Fruit fly (Drosophila melanogaster) whole organism, embryonic: ENCODE measurements around the gene Mondo.

Source experiments
- Antp ChIP-seq: fragments of 200-800 bp; sonication (Bioruptor generic); optimal IDR thresholded peaks from 3 replicates; lab custom pipeline; 2016; ENCODE audit warnings: missing biosample characterization, missing genetic modification characterization
- BtbVII ChIP-seq: fragments of 200-800 bp; sonication (Bioruptor generic); optimal IDR thresholded peaks from 3 replicates; lab custom pipeline; 2017; ENCODE audit warnings: missing biosample characterization, mild to moderate bottlenecking, missing genetic modification characterization
- CG10267 ChIP-seq: fragments of 200-800 bp; sonication (Bioruptor generic); optimal IDR thresholded peaks from 2 replicates; lab custom pipeline; 2018; ENCODE audit warnings: missing biosample characterization, mild to moderate bottlenecking, missing genetic modification characterization, moderate library complexity
- CG12071 ChIP-seq: fragments of 200-800 bp; sonication (Bioruptor generic); optimal IDR thresholded peaks from 3 replicates; lab custom pipeline; 2018; ENCODE audit warnings: missing biosample characterization, mild to moderate bottlenecking, missing genetic modification characterization
- CG12391 ChIP-seq: fragments of 200-800 bp; sonication (Bioruptor generic); optimal IDR thresholded peaks from 3 replicates; lab custom pipeline; 2018; ENCODE audit warnings: missing biosample characterization, mild to moderate bottlenecking, missing genetic modification characterization, moderate library complexity
- CG12659 ChIP-seq: fragments of 200-800 bp; sonication (Bioruptor generic); optimal IDR thresholded peaks from 3 replicates; lab custom pipeline; 2017; ENCODE audit warnings: mild to moderate bottlenecking, missing biosample characterization, missing genetic modification reagents, missing genetic modification characterization
- CG13894 ChIP-seq: fragments of 200-800 bp; sonication (Bioruptor generic); optimal IDR thresholded peaks from 3 replicates; lab custom pipeline; 2018; ENCODE audit warnings: missing biosample characterization, mild to moderate bottlenecking, missing genetic modification characterization, moderate library complexity
- CG14667 ChIP-seq: fragments of 200-800 bp; sonication (Bioruptor generic); IDR thresholded peaks from 2 replicates; pipeline ENCODE4 v1.3.6; 2022; ENCODE audit warnings: missing biosample characterization, missing genetic modification characterization
- CG15514 ChIP-seq: fragments of 200-800 bp; sonication (Bioruptor generic); optimal IDR thresholded peaks from 3 replicates; lab custom pipeline; 2017; ENCODE audit warnings: missing biosample characterization, missing genetic modification characterization, mild to moderate bottlenecking, moderate library complexity, missing genetic modification reagents
- CG17568 ChIP-seq: fragments of 200-800 bp; sonication (Bioruptor generic); optimal IDR thresholded peaks from 2 replicates; lab custom pipeline; 2018; ENCODE audit warnings: missing biosample characterization, mild to moderate bottlenecking, missing genetic modification characterization, moderate library complexity
- CG18476 ChIP-seq: fragments of 200-800 bp; sonication (Bioruptor generic); optimal IDR thresholded peaks from 2 replicates; lab custom pipeline; 2016; ENCODE audit warnings: missing biosample characterization, mild to moderate bottlenecking, missing genetic modification characterization
- CG18619 ChIP-seq: fragments of 200-800 bp; sonication (Bioruptor generic); optimal IDR thresholded peaks from 3 replicates; lab custom pipeline; 2017; ENCODE audit warnings: missing biosample characterization, mild to moderate bottlenecking, missing genetic modification characterization
- CG2678 ChIP-seq: fragments of 200-800 bp; sonication (Bioruptor generic); optimal IDR thresholded peaks from 3 replicates; lab custom pipeline; 2019; ENCODE audit warnings: missing biosample characterization, mild to moderate bottlenecking, missing genetic modification characterization, moderate library complexity
- CG42726 ChIP-seq: fragments of 200-800 bp; sonication (Bioruptor generic); IDR thresholded peaks from 2 replicates; pipeline ENCODE4 v1.3.6; 2022; ENCODE audit warnings: missing biosample characterization, missing genetic modification characterization; ENCODE audit not compliant: partially characterized antibody
- CG43689 ChIP-seq: fragments of 200-800 bp; sonication (Bioruptor generic); IDR thresholded peaks from 2 replicates; pipeline ENCODE4 v1.3.6; 2022; ENCODE audit warnings: missing biosample characterization, missing genetic modification characterization
- CG4707 ChIP-seq: fragments of 200-800 bp; sonication (Bioruptor generic); optimal IDR thresholded peaks from 2 replicates; lab custom pipeline; 2018; ENCODE audit warnings: missing biosample characterization, mild to moderate bottlenecking, missing genetic modification characterization, moderate library complexity
- CG4854 ChIP-seq: fragments of 200-800 bp; sonication (Bioruptor generic); optimal IDR thresholded peaks from 2 replicates; lab custom pipeline; 2016; ENCODE audit warnings: missing biosample characterization, missing genetic modification characterization, inconsistent platforms
- CG6791 ChIP-seq: fragments of 200-800 bp; sonication (Bioruptor generic); IDR thresholded peaks from 3 replicates; pipeline ENCODE4 v1.3.6; 2022; ENCODE audit warnings: missing biosample characterization, missing genetic modification characterization; ENCODE audit not compliant: partially characterized antibody
- CG7357 ChIP-seq: fragments of 200-800 bp; sonication (Bioruptor generic); IDR thresholded peaks from 3 replicates; pipeline ENCODE4 v1.3.6; 2022; ENCODE audit warnings: missing biosample characterization, missing genetic modification characterization
- CG7928 ChIP-seq: fragments of 200-800 bp; sonication (Bioruptor generic); optimal IDR thresholded peaks from 2 replicates; lab custom pipeline; 2017; ENCODE audit warnings: missing biosample characterization, mild to moderate bottlenecking, missing genetic modification characterization
- CG8944 ChIP-seq: fragments of 200-800 bp; sonication (Bioruptor generic); optimal IDR thresholded peaks from 3 replicates; lab custom pipeline; 2016; ENCODE audit warnings: missing biosample characterization, missing genetic modification characterization
- CG9609 ChIP-seq: fragments of 200-800 bp; sonication (Bioruptor generic); optimal IDR thresholded peaks from 3 replicates; lab custom pipeline; 2016; ENCODE audit warnings: missing biosample characterization, missing genetic modification characterization
- Chrac-16 ChIP-seq: fragments of 200-800 bp; sonication (Bioruptor generic); optimal IDR thresholded peaks from 3 replicates; lab custom pipeline; 2016; ENCODE audit warnings: missing biosample characterization, missing genetic modification characterization
- CkIIα-i1 ChIP-seq: fragments of 200-800 bp; sonication (Bioruptor generic); IDR thresholded peaks from 2 replicates; pipeline ENCODE4 v1.3.6; 2022; ENCODE audit warnings: missing biosample characterization, missing genetic modification characterization
- H15 ChIP-seq: fragments of 200-800 bp; sonication (Bioruptor generic); IDR thresholded peaks from 3 replicates; pipeline ENCODE4 v1.3.6; 2022; ENCODE audit warnings: missing biosample characterization, missing genetic modification characterization
- H2.0 ChIP-seq: fragments of 200-800 bp; sonication (Bioruptor generic); IDR thresholded peaks from 2 replicates; pipeline ENCODE4 v1.3.6; 2022; ENCODE audit warnings: missing biosample characterization, missing genetic modification characterization
- HmgD ChIP-seq: fragments of 200-800 bp; sonication (Bioruptor generic); optimal IDR thresholded peaks from 3 replicates; lab custom pipeline; 2016; ENCODE audit warnings: missing biosample characterization, missing genetic modification characterization
- Hmr ChIP-seq: fragments of 200-800 bp; sonication (Bioruptor generic); optimal IDR thresholded peaks from 3 replicates; lab custom pipeline; 2017; ENCODE audit warnings: mild to moderate bottlenecking, missing biosample characterization, missing genetic modification reagents, missing genetic modification characterization
- Hr39 ChIP-seq: fragments of >200 bp; optimal IDR thresholded peaks from 2 replicates; lab custom pipeline; 2017
- Jarid2 ChIP-seq: fragments of 200-800 bp; sonication (Bioruptor generic); optimal IDR thresholded peaks from 3 replicates; lab custom pipeline; 2017; ENCODE audit warnings: mild to moderate bottlenecking, missing biosample characterization, missing genetic modification reagents, missing genetic modification characterization
- Lim3 ChIP-seq: fragments of 200-800 bp; sonication (Bioruptor generic); IDR thresholded peaks from 2 replicates; pipeline ENCODE4 v1.3.6; 2022; ENCODE audit warnings: missing biosample characterization, missing genetic modification characterization
- Ravus ChIP-seq: fragments of 200-800 bp; sonication (Bioruptor generic); IDR thresholded peaks from 2 replicates; pipeline ENCODE4 v1.3.6; 2022; ENCODE audit warnings: missing biosample characterization, missing genetic modification characterization
- TFAM ChIP-seq: fragments of 200-800 bp; sonication (Bioruptor generic); optimal IDR thresholded peaks from 2 replicates; lab custom pipeline; 2017; ENCODE audit warnings: missing biosample characterization, missing genetic modification characterization, inconsistent platforms
- Usf ChIP-seq: fragments of 200-800 bp; sonication (Bioruptor generic); optimal IDR thresholded peaks from 2 replicates; lab custom pipeline; 2017; ENCODE audit warnings: missing genotype, missing biosample characterization, missing genetic modification characterization
- bcd ChIP-seq: fragments of 200-800 bp; sonication (Bioruptor generic); optimal IDR thresholded peaks from 2 replicates; lab custom pipeline; 2017; ENCODE audit warnings: missing biosample characterization, mild to moderate bottlenecking, missing genetic modification characterization
- bsh ChIP-seq, 2 experiments: fragments of 200-800 bp; sonication (Bioruptor generic); optimal IDR thresholded peaks; 2 replicates each; lab custom pipeline; 2017 to 2018; ENCODE audit warnings: mild to moderate bottlenecking in 2 of 2, missing biosample characterization in 2 of 2, missing genetic modification characterization in 2 of 2, moderate library complexity in 1 of 2
- btn ChIP-seq: fragments of 200-800 bp; sonication (Bioruptor generic); optimal IDR thresholded peaks from 2 replicates; lab custom pipeline; 2016; ENCODE audit warnings: missing biosample characterization, missing genetic modification characterization
- cas ChIP-seq: fragments of 200-800 bp; sonication (Bioruptor generic); IDR thresholded peaks from 2 replicates; pipeline ENCODE4 v1.3.6; 2022; ENCODE audit warnings: missing biosample characterization, missing genetic modification characterization
- caup ChIP-seq: fragments of 200-800 bp; sonication (Bioruptor generic); optimal IDR thresholded peaks from 3 replicates; lab custom pipeline; 2017; ENCODE audit warnings: missing biosample characterization, mild to moderate bottlenecking, missing genetic modification characterization, moderate library complexity; ENCODE audit not compliant: severe bottlenecking
- cg ChIP-seq: fragments of 200-800 bp; sonication (Bioruptor generic); optimal IDR thresholded peaks from 3 replicates; lab custom pipeline; 2019; ENCODE audit warnings: missing biosample characterization, mild to moderate bottlenecking, missing genetic modification characterization, moderate library complexity
- dmrt99B ChIP-seq: fragments of 200-800 bp; sonication (Bioruptor generic); optimal IDR thresholded peaks from 2 replicates; lab custom pipeline; 2018; ENCODE audit warnings: missing biosample characterization, mild to moderate bottlenecking, missing genetic modification characterization, moderate library complexity
- ftz-f1 ChIP-seq: fragments of 200-800 bp; sonication (Bioruptor generic); optimal IDR thresholded peaks from 2 replicates; lab custom pipeline; 2016; ENCODE audit warnings: missing biosample characterization, missing genetic modification characterization
- gem ChIP-seq: fragments of 200-800 bp; sonication (Bioruptor generic); optimal IDR thresholded peaks from 2 replicates; lab custom pipeline; 2019; ENCODE audit warnings: missing biosample characterization, mild to moderate bottlenecking, missing genetic modification characterization, moderate library complexity
- gro ChIP-seq: fragments of 200-800 bp; sonication (Bioruptor generic); optimal IDR thresholded peaks from 2 replicates; lab custom pipeline; 2016; ENCODE audit warnings: missing biosample characterization, missing genetic modification characterization
- nmo ChIP-seq: fragments of 200-800 bp; sonication (Bioruptor generic); optimal IDR thresholded peaks from 2 replicates; lab custom pipeline; 2018; ENCODE audit warnings: missing biosample characterization, mild to moderate bottlenecking, missing genetic modification characterization, moderate library complexity
- pita ChIP-seq: fragments of 200-800 bp; sonication (Bioruptor generic); optimal IDR thresholded peaks from 2 replicates; lab custom pipeline; 2017; ENCODE audit warnings: missing biosample characterization, mild to moderate bottlenecking, missing genetic modification characterization
- prd ChIP-seq, 3 experiments: fragments of >200 bp in 2 of 3; fragments of 200-800 bp in 1 of 3; sonication (Bioruptor generic) in 1 of 3; optimal IDR thresholded peaks in 2 of 3; IDR thresholded peaks in 1 of 3; 2 replicates in 2 of 3; 3 replicates in 1 of 3; pipeline versions ENCODE4 v1.3.6 to Lab custom; 2017 to 2022; ENCODE audit warnings: missing biosample characterization in 1 of 3, missing genetic modification characterization in 1 of 3
- pros ChIP-seq: fragments of 200-800 bp; sonication (Bioruptor generic); optimal IDR thresholded peaks from 3 replicates; lab custom pipeline; 2019; ENCODE audit warnings: missing biosample characterization, mild to moderate bottlenecking, missing genetic modification characterization, moderate library complexity
- sisA ChIP-seq: fragments of 200-800 bp; sonication (Bioruptor generic); IDR thresholded peaks from 2 replicates; pipeline ENCODE4 v1.3.6; 2022; ENCODE audit warnings: missing biosample characterization, missing genetic modification characterization
- tio ChIP-seq: fragments of 200-800 bp; sonication (Bioruptor generic); optimal IDR thresholded peaks from 2 replicates; lab custom pipeline; 2017; ENCODE audit warnings: missing biosample characterization, missing genetic modification characterization, inconsistent platforms
- vvl ChIP-seq: fragments of 200-800 bp; sonication (Bioruptor generic); IDR thresholded peaks from 2 replicates; pipeline ENCODE4 v1.3.6; 2022; ENCODE audit warnings: missing biosample characterization, missing genetic modification characterization

The Mondo gene

dm6 chr2L:21330823-21331222, 21.0 kb upstream of the Mondo start (continued):
- no peak for TF ChIP-seq CG42726
- no peak for TF ChIP-seq CG4854 (GFP tag; lab: Kevin White, UChicago)
- TF ChIP-seq CG15514 (GFP tag; lab: Kevin White, UChicago), result no peak
- no peak for TF ChIP-seq CG2678 (tag; lab: Kevin White, UChicago)
- no peak for TF ChIP-seq dmrt99B (tag; lab: Kevin White, UChicago)
- peak; percentile 7 for TF ChIP-seq CG12659
- no peak for TF ChIP-seq CG7928 (GFP tag; lab: Kevin White, UChicago)
- no peak for TF ChIP-seq CkIIα-i1 (GFP tag; lab: Robert Waterston, UW)
- TF ChIP-seq H2.0 (GFP tag; lab: Robert Waterston, UW), result no peak
- peak; percentile 32 for TF ChIP-seq cg (GFP tag; lab: Kevin White, UChicago)
- TF ChIP-seq CG18476 (GFP tag; lab: Kevin White, UChicago), result no peak
- no peak for TF ChIP-seq CG17568
- no peak for TF ChIP-seq Lim3 (GFP tag; lab: Robert Waterston, UW)
- TF ChIP-seq CG9609 (GFP tag; lab: Kevin White, UChicago), result no peak
- TF ChIP-seq gro (GFP tag; lab: Kevin White, UChicago), result no peak
- no peak for TF ChIP-seq bcd (GFP tag; lab: Kevin White, UChicago)
- TF ChIP-seq CG6791 (GFP tag; lab: Robert Waterston, UW), result no peak
- TF ChIP-seq TFAM (GFP tag; lab: Kevin White, UChicago), result no peak
- TF ChIP-seq Hmr (GFP tag; lab: Kevin White, UChicago), result peak; percentile 15
- no peak for TF ChIP-seq Usf (GFP tag; lab: Kevin White, UChicago)
- peak; percentile 30 for TF ChIP-seq gem (tag; lab: Kevin White, UChicago)
- TF ChIP-seq Hr39, result no peak
- TF ChIP-seq CG12391 (tag; lab: Kevin White, UChicago), result no peak
- no peak for TF ChIP-seq CG10267 (tag; lab: Kevin White, UChicago)
- no peak for TF ChIP-seq H15 (GFP tag; lab: Robert Waterston, UW)
- peak; percentile 68 for TF ChIP-seq CG4707 (GFP tag; lab: Kevin White, UChicago)
- TF ChIP-seq Chrac-16, result no peak
- TF ChIP-seq sisA, result no peak; the same call in 1 of the 2 replicates
- TF ChIP-seq pros (GFP tag; lab: Kevin White, UChicago), result peak; percentile 69
- no peak for TF ChIP-seq CG18619 (GFP tag; lab: Kevin White, UChicago)
- TF ChIP-seq caup (GFP tag; lab: Kevin White, UChicago), result no peak
- no peak for TF ChIP-seq Jarid2
- TF ChIP-seq pita, result no peak
- no peak for TF ChIP-seq HmgD (GFP tag; lab: Kevin White, UChicago)
- no peak for TF ChIP-seq Antp
- TF ChIP-seq btn (GFP tag; lab: Kevin White, UChicago), result no peak
- no peak for TF ChIP-seq Ravus (GFP tag; lab: Robert Waterston, UW)
- TF ChIP-seq CG8944 (GFP tag; lab: Kevin White, UChicago), result no peak
- TF ChIP-seq nmo (GFP tag; lab: Kevin White, UChicago), result no peak
- no peak for TF ChIP-seq prd (optimal IDR thresholded peaks at IDR 0.05; lab: Kevin White, UChicago)
- TF ChIP-seq prd (GFP tag; IDR thresholded peaks at IDR 0.05; lab: Robert Waterston, UW), result no peak
- no peak for TF ChIP-seq vvl (GFP tag; lab: Robert Waterston, UW)
- TF ChIP-seq BtbVII (GFP tag; lab: Kevin White, UChicago), result no peak
- no peak for TF ChIP-seq cas (GFP tag; lab: Robert Waterston, UW)
- no peak for TF ChIP-seq bsh (GFP tag; optimal IDR thresholded peaks at IDR 0.05; lab: Kevin White, UChicago)
- TF ChIP-seq ftz-f1 (GFP tag; lab: Kevin White, UChicago), result no peak
- TF ChIP-seq CG43689 (GFP tag; lab: Robert Waterston, UW), result no peak
- TF ChIP-seq CG13894, result no peak
- no peak for TF ChIP-seq CG7357 (GFP tag; lab: Robert Waterston, UW)
- no peak for TF ChIP-seq tio (GFP tag; lab: Kevin White, UChicago)
- no peak for TF ChIP-seq CG12071
- no peak for TF ChIP-seq CG14667 (GFP tag; lab: Robert Waterston, UW)
